Worm (Caenorhabditis elegans): ENCODE results near the gene ZC443.1.

The ZC443.1 gene

ce11 chrV:12845247-12845646 is 35.4 kb upstream of the ZC443.1 start, which contains the start of gene C44H9.6:
C44H9.6 (minus strand) TSS chrV:12845347.
- no peak for TF ChIP-seq elt-1 (tag; optimal IDR thresholded peaks at IDR 0.05; ENCODE audit: borderline replicate concordance, insufficient read depth)
- TF ChIP-seq ceh-83 (GFP tag; optimal IDR thresholded peaks at IDR 0.05) = no peak
- TF ChIP-seq elt-3 (tag; optimal IDR thresholded peaks at IDR 0.05) = no peak
- no peak for TF ChIP-seq ceh-39 (tag; optimal IDR thresholded peaks at IDR 0.05)
- TF ChIP-seq drap-1 (GFP tag; optimal IDR thresholded peaks at IDR 0.05) = no peak
- no peak for TF ChIP-seq lsy-2 (tag; optimal IDR thresholded peaks at IDR 0.05)
- no peak for TF ChIP-seq nhr-28 (tag; optimal IDR thresholded peaks at IDR 0.05)
- no peak for TF ChIP-seq zip-8 (tag; optimal IDR thresholded peaks at IDR 0.05)
- TF ChIP-seq unc-39 (tag; optimal IDR thresholded peaks at IDR 0.05) = no peak
- TF ChIP-seq ces-1 (GFP tag; optimal IDR thresholded peaks at IDR 0.05) = no peak
- TF ChIP-seq unc-62 (GFP tag; optimal IDR thresholded peaks at IDR 0.05) = no peak
- TF ChIP-seq cnd-1 (tag; optimal IDR thresholded peaks at IDR 0.05) = no peak
- TF ChIP-seq ham-2 (GFP tag; optimal IDR thresholded peaks at IDR 0.05) = no peak
- TF ChIP-seq hlh-1 (tag; optimal IDR thresholded peaks at IDR 0.05) = no peak
- TF ChIP-seq unc-120 (tag; optimal IDR thresholded peaks at IDR 0.05; ENCODE audit: poor library complexity, severe bottlenecking) = no peak
- TF ChIP-seq bed-3 (GFP tag; optimal IDR thresholded peaks at IDR 0.05) = no peak
- no peak for TF ChIP-seq ceh-43 (GFP tag; optimal IDR thresholded peaks at IDR 0.05)
- no peak for TF ChIP-seq mep-1 (tag; optimal IDR thresholded peaks at IDR 0.05)
- no peak for TF ChIP-seq nhr-2 (tag; optimal IDR thresholded peaks at IDR 0.05)
- TF ChIP-seq nhr-237 (tag; optimal IDR thresholded peaks at IDR 0.05) = no peak

- TF ChIP-seq ceh-43 (GFP tag; optimal IDR thresholded peaks at IDR 0.05) (no peak), elt-3 (tag; optimal IDR thresholded peaks at IDR 0.05) (no peak), drap-1 (GFP tag; optimal IDR thresholded peaks at IDR 0.05) (no peak), nhr-28 (tag; optimal IDR thresholded peaks at IDR 0.05) (no peak), ham-2 (GFP tag; optimal IDR thresholded peaks at IDR 0.05) (no peak), unc-120 (tag; optimal IDR thresholded peaks at IDR 0.05; ENCODE audit: poor library complexity, severe bottlenecking) (no peak), ceh-39 (tag; optimal IDR thresholded peaks at IDR 0.05) (no peak), sptf-1 (tag; optimal IDR thresholded peaks at IDR 0.05) (no peak), hlh-1 (tag; optimal IDR thresholded peaks at IDR 0.05) (no peak), lin-32 (GFP tag; optimal IDR thresholded peaks at IDR 0.05) (no peak), nhr-237 (tag; optimal IDR thresholded peaks at IDR 0.05) (no peak), cnd-1 (tag; optimal IDR thresholded peaks at IDR 0.05) (no peak), mls-2 (tag; optimal IDR thresholded peaks at IDR 0.05) (no peak), sem-2 (GFP tag; optimal IDR thresholded peaks at IDR 0.05) (no peak), elt-1 (tag; optimal IDR thresholded peaks at IDR 0.05; ENCODE audit: borderline replicate concordance, insufficient read depth) (no peak), flh-1 (GFP tag; optimal IDR thresholded peaks at IDR 0.05) (no peak), blmp-1 (tag; optimal IDR thresholded peaks at IDR 0.05) (no peak), mep-1 (tag; optimal IDR thresholded peaks at IDR 0.05) (no peak), lin-13 (tag; optimal IDR thresholded peaks at IDR 0.05) (no peak)
Measured at ce11 chrV:12844748-12845147, 34.9 kb upstream of the ZC443.1 start.

- TF ChIP-seq drap-1 (GFP tag; optimal IDR thresholded peaks at IDR 0.05) (no peak), M03D4.4 (tag; optimal IDR thresholded peaks at IDR 0.05) (no peak), ham-2 (GFP tag; optimal IDR thresholded peaks at IDR 0.05) (no peak), blmp-1 (tag; optimal IDR thresholded peaks at IDR 0.05) (no peak), nhr-237 (tag; optimal IDR thresholded peaks at IDR 0.05) (no peak), nhr-76 (tag; optimal IDR thresholded peaks at IDR 0.05) (no peak)
Measured at ce11 chrV:12835388-12835787, 25.5 kb upstream of the ZC443.1 start, which contains the start of gene C44H9.4. C44H9.4 (plus strand) TSS chrV:12835688.

ce11 chrV:12827219-12827618 is 17.3 kb upstream of the ZC443.1 start, which contains the start of gene ugt-15:
ugt-15 (plus strand) TSS chrV:12827519.
- TF ChIP-seq ztf-11 (tag; optimal IDR thresholded peaks at IDR 0.05) (no peak), mls-2 (tag; optimal IDR thresholded peaks at IDR 0.05) (no peak), flh-1 (GFP tag; optimal IDR thresholded peaks at IDR 0.05) (no peak), snpc-4 (tag; optimal IDR thresholded peaks at IDR 0.05) (no peak), drap-1 (GFP tag; optimal IDR thresholded peaks at IDR 0.05) (no peak), sptf-1 (tag; optimal IDR thresholded peaks at IDR 0.05) (no peak), ceh-83 (GFP tag; optimal IDR thresholded peaks at IDR 0.05) (no peak), ceh-39 (tag; optimal IDR thresholded peaks at IDR 0.05) (no peak), lsy-2 (tag; optimal IDR thresholded peaks at IDR 0.05) (no peak), tbx-8 (GFP tag; optimal IDR thresholded peaks at IDR 0.05) (no peak), unc-120 (tag; optimal IDR thresholded peaks at IDR 0.05; ENCODE audit: poor library complexity, severe bottlenecking) (no peak), ham-2 (GFP tag; optimal IDR thresholded peaks at IDR 0.05) (no peak), nhr-2 (tag; optimal IDR thresholded peaks at IDR 0.05) (no peak), ceh-43 (GFP tag; optimal IDR thresholded peaks at IDR 0.05) (no peak), sem-2 (GFP tag; optimal IDR thresholded peaks at IDR 0.05) (no peak)
